Worm (Caenorhabditis elegans) whole organism, late embryonic: ENCODE data around the gene pph-2.

Experiments used
- ceh-9 ChIP-seq: sonication (generic microtip); optimal IDR thresholded peaks from 2 replicates; lab custom pipeline; 2016; ENCODE audit warnings: mild to moderate bottlenecking, missing genetic modification characterization, inconsistent platforms, missing compliant biosample characterization
- eyg-1 ChIP-seq: sonication (generic microtip); optimal IDR thresholded peaks from 2 replicates; lab custom pipeline; 2016; ENCODE audit warnings: missing genotype, missing genetic modification characterization, missing compliant biosample characterization
- nfya-1 ChIP-seq: sonication (generic microtip); optimal IDR thresholded peaks from 2 replicates; lab custom pipeline; 2017; ENCODE audit warnings: missing genetic modification characterization, mild to moderate bottlenecking, missing compliant biosample characterization, antibody characterized with exemption, moderate library complexity
- npax-4 ChIP-seq: sonication (generic microtip); optimal IDR thresholded peaks from 2 replicates; lab custom pipeline; 2016; ENCODE audit warnings: missing genetic modification characterization, missing compliant biosample characterization

- TF ChIP-seq eyg-1 (no peak), nfya-1 (tag; lab: Kevin White, UChicago) (no peak), npax-4 (no peak), ceh-9 (tag; lab: Kevin White, UChicago) (no peak)
Observed at ce11 chrIV:11882534-11882933, 5.0 kb upstream of the pph-2 start.
